Worm (Caenorhabditis elegans): Measurements from ENCODE around the gene clc-29.

clc-29 gene

ce11 chrIII:8299078-8299587 lies 48.6 kb downstream of the clc-29 start:
- no peak for TF ChIP-seq mml-1 (tag; optimal IDR thresholded peaks at IDR 0.05)
- no peak for TF ChIP-seq ama-1 (optimal IDR thresholded peaks at IDR 0.05)
- no peak for TF ChIP-seq aly-2 (tag; optimal IDR thresholded peaks at IDR 0.05)
- no peak for TF ChIP-seq unc-62 (GFP tag; optimal IDR thresholded peaks at IDR 0.05)
- no peak for TF ChIP-seq ztf-4 (tag; optimal IDR thresholded peaks at IDR 0.05)
- TF ChIP-seq ceh-28 (tag; optimal IDR thresholded peaks at IDR 0.05), result no peak
- TF ChIP-seq ztf-11 (tag; optimal IDR thresholded peaks at IDR 0.05), result no peak
- no peak for TF ChIP-seq snpc-4 (tag; optimal IDR thresholded peaks at IDR 0.05)
- no peak for TF ChIP-seq nhr-12 (tag; optimal IDR thresholded peaks at IDR 0.05)
- no peak for TF ChIP-seq hmg-11 (tag; optimal IDR thresholded peaks at IDR 0.05)
- no peak for TF ChIP-seq ZK546.5 (tag; optimal IDR thresholded peaks at IDR 0.05)
- no peak for TF ChIP-seq elt-1 (tag; optimal IDR thresholded peaks at IDR 0.05)
- TF ChIP-seq elt-3 (tag; optimal IDR thresholded peaks at IDR 0.05), result no peak
- no peak for TF ChIP-seq nhr-76 (tag; optimal IDR thresholded peaks at IDR 0.05)
- TF ChIP-seq ceh-82 (tag; optimal IDR thresholded peaks at IDR 0.05), result no peak
- TF ChIP-seq egl-5 (tag; optimal IDR thresholded peaks at IDR 0.05), result no peak
- TF ChIP-seq jun-1 (tag; optimal IDR thresholded peaks at IDR 0.05), result no peak
- no peak for TF ChIP-seq nhr-237 (tag; optimal IDR thresholded peaks at IDR 0.05)

ce11 chrIII:8298216-8298920 lies 49.4 kb downstream of the clc-29 start:
- peak; percentile 58 for TF ChIP-seq elt-2 (tag; optimal IDR thresholded peaks at IDR 0.05)
- TF ChIP-seq skn-1 (tag; optimal IDR thresholded peaks at IDR 0.05), result no peak
- no peak for TF ChIP-seq nhr-28 (tag; optimal IDR thresholded peaks at IDR 0.05)
- TF ChIP-seq sea-2 (GFP tag; optimal IDR thresholded peaks at IDR 0.05), result no peak
- TF ChIP-seq lin-39 (tag; optimal IDR thresholded peaks at IDR 0.05), result peak; percentile 20
- no peak for TF ChIP-seq unc-39 (tag; optimal IDR thresholded peaks at IDR 0.05)

Data from whole organism, L3 larva.